Worm (Caenorhabditis elegans): Measurements from ENCODE around the gene acly-2.
A peak's percentile ranks its signal among the peaks of the same experiment; 100 is the strongest.
"Not testable (repeated sequence)": the region's sequence is repeated elsewhere in the genome, so short reads cannot be mapped to it uniquely, and the experiment has no call there.

acly-2 gene

DNA sequence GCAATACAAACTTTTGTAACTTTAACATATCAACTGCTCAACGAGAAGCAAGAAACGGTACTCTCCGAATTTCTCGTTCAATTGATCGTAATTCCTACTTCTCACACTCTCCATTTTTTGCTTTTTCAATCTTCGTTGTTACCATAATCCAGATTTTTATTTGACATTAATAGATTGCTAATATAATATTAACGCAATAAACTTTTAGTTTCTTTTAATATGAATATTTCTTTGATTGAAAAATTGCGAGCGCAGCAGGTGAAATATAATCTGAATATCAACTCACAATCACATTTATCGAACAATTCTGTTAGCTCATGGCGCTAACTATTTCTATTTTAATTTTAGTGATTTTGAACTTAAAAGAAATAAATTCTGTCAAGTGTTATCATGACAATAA lies 23.9 kb upstream of the acly-2 start, which contains the start of gene lurp-4:
Gene lurp-4, plus strand, starts transcription at position 301 of the 400 bp plus-strand sequence.
- TF ChIP-seq W03F9.2 (tag; optimal IDR thresholded peaks at IDR 0.05) (no peak), him-1 (tag; optimal IDR thresholded peaks at IDR 0.05) (no peak), dao-5 (tag; optimal IDR thresholded peaks at IDR 0.05) (no peak)

DNA sequence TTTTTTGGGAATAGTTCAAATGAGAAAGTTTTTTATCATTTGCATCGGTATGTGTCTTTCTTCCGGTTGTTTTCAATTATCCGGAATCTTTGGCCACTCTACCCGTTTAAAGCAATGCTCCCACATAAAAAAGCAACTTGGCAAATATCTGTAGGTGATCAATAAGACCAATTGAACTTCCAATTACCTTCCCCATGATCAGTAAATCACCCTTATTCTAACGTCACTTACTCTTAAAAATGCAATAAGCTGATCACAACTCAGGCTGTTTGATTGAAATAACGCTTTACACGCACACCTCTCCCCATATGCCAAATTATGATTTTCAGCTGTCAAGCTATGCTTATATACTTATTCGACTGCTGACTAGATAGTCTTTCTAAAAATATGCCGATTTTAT lies 20.6 kb upstream of the acly-2 start, which contains the start of gene C34B4.5:
Gene C34B4.5, plus strand, starts transcription at position 301 of the 400 bp plus-strand sequence.
- TF ChIP-seq him-1 (tag; optimal IDR thresholded peaks at IDR 0.05) = no peak

DNA sequence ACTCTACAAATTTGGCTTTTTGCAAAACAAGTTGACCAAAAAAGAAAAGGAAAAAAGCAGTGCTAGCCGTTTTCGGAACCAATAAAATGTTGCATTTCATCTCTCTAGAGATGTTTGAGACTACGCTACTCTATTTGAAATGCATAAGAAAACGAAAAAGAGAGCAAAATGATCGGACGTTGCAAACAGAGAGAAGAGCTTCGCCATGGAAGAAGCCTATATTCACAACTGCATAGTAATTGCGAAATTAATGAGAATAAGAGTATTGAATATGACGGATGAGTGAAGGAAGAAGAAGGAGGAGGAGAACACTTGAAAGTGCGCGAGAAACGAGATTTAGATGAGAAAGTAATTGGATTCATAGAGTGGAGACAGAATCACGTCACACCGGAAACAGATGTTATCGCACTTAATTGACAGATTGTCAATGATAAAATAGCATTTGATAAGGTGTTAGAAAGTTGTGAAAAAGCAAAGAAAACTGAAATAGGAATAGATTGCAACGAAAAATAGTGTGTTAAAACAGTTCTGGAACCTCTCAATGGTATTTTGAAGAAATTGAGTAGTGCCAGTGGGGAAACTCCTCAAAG lies 10.4 kb upstream of the acly-2 start:
- TF ChIP-seq W03F9.2 (tag; optimal IDR thresholded peaks at IDR 0.05) (no peak), dao-5 (tag; optimal IDR thresholded peaks at IDR 0.05) (no peak), him-1 (tag; optimal IDR thresholded peaks at IDR 0.05) (no peak)

DNA sequence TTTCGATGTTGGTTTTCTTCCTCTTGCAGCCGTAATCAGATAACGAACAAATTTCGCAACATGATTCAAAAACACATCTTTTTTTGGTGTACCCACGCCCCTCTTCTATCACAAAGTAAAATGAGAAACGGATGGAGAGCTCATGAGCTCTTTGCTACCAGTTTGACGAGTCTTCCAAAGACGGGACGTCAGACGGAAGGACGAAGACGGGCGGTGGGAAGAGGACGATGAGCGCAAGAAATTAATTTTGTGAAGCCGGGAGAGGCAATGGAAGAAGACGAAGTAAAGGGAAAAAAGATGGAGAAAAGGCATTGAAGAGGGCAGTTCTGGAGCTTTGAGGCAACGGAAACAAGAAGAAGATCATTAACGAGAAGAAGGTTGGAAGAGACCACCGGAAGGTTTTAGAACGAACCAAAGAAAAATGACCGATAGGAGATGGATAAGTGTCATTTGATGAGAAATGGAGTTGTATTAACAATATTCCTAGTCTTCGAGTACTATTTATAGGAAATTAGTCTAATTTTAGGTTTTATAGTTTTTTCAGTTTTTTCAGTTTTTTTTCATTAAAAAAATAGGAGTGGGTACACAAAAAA lies 4.6 kb upstream of the acly-2 start:
- TF ChIP-seq W03F9.2 (tag; optimal IDR thresholded peaks at IDR 0.05) = no peak

DNA sequence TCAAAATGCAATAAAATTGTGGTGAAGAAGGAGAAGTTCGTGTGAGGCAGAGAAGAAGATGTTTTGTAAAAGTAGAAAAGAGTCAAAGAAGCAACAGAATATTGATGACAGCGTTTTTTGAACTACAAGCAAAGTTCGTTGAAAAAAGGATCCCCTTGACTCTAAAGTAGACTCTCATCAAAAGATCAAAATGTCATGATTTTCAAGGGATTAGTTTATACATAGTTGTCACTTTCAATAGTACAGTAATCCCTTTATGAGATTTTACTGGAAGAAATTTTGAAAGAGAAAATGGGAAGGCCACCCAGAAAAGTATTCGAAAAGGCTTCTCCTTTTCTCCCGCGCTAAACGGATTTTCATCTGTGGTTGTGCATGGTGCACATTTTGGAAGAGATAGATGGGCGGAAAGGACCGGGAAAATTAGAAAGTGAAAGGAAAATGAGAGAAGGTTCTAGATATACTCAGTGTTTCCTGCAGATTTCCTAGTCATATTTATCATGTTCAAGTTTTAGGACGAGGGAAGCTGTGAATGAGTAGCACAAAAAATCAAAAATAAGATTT lies 3.3 kb upstream of the acly-2 start:
- TF ChIP-seq him-1 (tag; optimal IDR thresholded peaks at IDR 0.05) = no peak
- no peak for TF ChIP-seq dao-5 (tag; optimal IDR thresholded peaks at IDR 0.05)
- no peak for TF ChIP-seq W03F9.2 (tag; optimal IDR thresholded peaks at IDR 0.05)

DNA sequence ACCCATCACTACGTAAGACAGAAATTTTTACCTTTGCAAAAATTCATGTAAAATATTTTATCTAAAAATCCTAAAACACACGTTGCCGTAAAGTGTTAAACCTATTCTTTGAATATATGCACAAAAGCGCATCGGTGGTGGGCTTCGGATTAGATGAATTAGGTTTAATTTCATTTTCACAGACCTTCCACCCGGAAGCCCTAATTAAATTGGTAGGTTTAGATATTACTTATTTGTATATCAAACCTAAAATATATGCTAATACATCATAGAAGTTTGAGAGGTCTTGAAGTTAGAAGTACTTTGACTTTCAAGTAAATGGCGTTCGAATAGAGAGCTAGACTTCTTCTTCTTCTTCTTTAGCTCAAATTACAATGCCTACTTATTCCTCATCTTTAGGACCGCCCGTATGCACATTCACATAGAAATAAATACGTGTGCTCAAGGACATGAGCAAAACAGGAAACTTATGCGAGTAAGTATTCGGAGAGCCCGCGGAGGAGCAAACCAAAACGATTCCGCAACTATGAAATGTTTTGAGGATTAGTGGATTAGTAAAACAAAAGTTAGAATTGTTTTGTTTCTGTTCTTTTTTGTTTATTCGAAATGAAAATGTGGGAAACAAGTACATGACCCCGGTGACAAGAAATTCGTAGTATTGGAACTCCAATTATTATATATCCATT lies 1.6 kb upstream of the acly-2 start:
- no peak for TF ChIP-seq dao-5 (tag; optimal IDR thresholded peaks at IDR 0.05)
- no peak for TF ChIP-seq him-1 (tag; optimal IDR thresholded peaks at IDR 0.05)
- TF ChIP-seq W03F9.2 (tag; optimal IDR thresholded peaks at IDR 0.05) = no peak

DNA sequence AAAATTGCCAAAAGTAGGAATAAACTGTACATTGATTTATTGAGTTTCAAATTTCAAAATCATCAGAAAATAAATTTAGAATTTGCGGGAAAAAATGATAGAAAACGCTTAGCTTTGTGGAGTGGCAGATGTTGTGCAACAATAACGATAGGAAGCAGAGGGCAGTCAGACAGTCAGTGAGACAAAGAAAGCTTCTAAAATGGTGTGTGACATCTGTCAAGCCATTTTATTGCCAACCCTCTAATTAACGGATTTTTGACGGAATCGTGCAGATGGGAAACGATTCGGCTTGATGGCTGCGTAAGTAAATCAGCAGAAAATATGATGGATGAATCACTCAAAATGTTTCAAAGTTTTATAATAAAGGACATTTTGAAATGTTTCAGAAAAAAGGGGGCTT lies 3.8 kb downstream of the acly-2 start, which contains the start of gene max-1:
Gene max-1, minus strand, starts transcription at position 124 of the 400 bp plus-strand sequence.
- TF ChIP-seq dao-5 (tag; optimal IDR thresholded peaks at IDR 0.05) = no peak
- no peak for TF ChIP-seq him-1 (tag; optimal IDR thresholded peaks at IDR 0.05)
- no peak for TF ChIP-seq W03F9.2 (tag; optimal IDR thresholded peaks at IDR 0.05)

DNA sequence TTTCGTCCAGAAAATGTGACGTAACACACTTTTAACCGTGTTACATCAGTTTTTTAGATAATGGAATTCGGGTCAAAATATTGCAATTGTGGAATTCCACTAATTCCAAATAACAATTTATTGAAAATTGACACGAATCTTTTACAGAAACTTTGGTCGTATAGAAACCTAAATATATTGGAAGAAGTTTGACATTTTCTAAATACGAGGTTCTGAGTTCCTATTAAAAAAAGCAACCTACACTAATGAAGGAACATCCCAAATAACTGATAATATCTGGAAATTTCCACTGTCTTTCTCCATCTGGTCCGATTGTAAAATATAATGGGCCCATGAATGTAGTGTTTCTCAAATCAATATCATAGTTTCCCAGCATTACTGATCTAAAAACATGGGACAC lies 5.0 kb downstream of the acly-2 start:
- TF ChIP-seq dao-5 (tag; optimal IDR thresholded peaks at IDR 0.05) (no peak), him-1 (tag; optimal IDR thresholded peaks at IDR 0.05) (no peak), W03F9.2 (tag; optimal IDR thresholded peaks at IDR 0.05) (no peak)

DNA sequence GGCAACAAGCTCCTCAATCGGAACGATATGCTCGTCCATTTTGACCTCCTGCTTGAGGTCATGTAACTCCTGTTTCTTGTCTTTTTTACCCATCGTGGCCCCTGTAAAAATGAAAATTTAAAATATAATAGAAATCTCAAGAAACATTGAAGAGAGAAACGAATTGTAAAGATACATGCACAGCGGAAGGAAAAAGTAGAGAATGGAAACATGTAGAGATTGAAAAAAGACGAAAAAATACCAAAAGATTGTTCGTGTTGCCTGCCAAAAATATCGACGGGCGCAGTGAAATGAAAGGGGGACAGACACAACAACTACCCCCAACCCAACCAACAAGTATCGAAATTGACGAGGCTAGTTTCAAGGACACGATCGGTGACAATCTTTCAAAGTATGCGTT lies 13.6 kb downstream of the acly-2 start, which contains the start of gene eat-6:
Gene eat-6, minus strand, starts transcription at position 101 of the 400 bp plus-strand sequence.
- no peak for TF ChIP-seq W03F9.2 (tag; optimal IDR thresholded peaks at IDR 0.05)

DNA sequence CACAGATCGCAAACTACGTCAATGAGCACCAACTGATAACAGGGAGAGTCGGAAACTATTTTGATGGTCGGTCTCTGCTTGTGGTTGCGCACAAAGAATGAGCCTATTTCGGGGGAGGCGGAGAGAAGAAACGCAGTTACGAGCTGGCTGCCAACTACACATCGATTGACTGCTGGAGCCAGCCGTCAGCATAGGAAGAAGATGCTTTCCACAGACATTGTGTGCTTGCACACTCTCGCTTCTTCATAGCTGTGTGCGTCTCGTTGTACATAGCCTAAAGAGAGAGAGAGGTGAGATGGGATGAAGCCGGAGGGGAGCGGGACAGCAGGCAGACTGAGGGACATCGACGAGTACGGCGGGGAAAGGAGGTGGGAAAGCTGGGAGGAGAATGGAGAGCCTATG lies 14.2 kb downstream of the acly-2 start:
- peak; percentile 74 for TF ChIP-seq him-1 (tag; optimal IDR thresholded peaks at IDR 0.05)
- TF ChIP-seq W03F9.2 (tag; optimal IDR thresholded peaks at IDR 0.05) = peak; percentile 17
- TF ChIP-seq dao-5 (tag; optimal IDR thresholded peaks at IDR 0.05) = no peak

DNA sequence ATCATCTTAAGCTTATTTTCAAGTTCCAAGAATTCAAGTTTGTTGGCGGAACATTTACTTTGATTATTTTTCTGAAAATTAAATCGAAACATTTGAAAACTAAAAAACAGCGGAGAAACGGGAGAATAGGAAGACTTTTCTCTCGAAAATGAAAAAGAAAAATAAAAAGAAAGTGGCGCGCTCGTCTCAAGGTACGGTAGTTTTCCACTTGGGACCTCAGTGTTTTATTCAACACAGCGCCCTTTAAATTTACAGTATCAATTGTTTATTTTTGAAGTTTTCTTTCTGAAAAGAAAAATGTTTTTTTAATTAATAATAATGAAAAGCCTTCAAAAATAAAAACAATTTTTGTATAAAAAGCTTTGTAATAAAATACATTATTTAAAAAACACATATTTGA lies 15.2 kb downstream of the acly-2 start:
- peak; percentile 56 for TF ChIP-seq W03F9.2 (tag; optimal IDR thresholded peaks at IDR 0.05)
- TF ChIP-seq him-1 (tag; optimal IDR thresholded peaks at IDR 0.05) = no peak
- TF ChIP-seq dao-5 (tag; optimal IDR thresholded peaks at IDR 0.05) = no peak

DNA sequence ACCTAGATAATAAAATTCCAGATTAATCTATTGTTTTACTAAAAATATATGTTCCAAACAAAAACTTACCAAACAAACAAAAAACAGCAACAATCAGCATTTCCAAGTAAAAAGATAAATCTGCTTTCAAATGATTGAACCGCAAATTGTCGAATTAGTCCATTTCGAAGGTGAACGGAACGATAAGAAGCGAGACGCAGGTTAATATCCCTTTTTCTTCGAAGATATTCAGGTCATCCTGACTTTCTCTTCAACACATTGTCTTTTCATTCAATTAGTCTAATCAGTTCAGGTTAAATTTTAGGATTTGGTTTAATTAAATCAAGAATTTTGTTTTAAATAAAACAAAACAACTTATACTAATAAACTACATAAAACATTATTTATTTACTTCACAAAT lies 17.1 kb downstream of the acly-2 start, which contains the start of gene B0365.9:
Gene B0365.9, minus strand, starts transcription at position 186 of the 400 bp plus-strand sequence.
- TF ChIP-seq dao-5 (tag; optimal IDR thresholded peaks at IDR 0.05) (no peak), W03F9.2 (tag; optimal IDR thresholded peaks at IDR 0.05) (no peak), him-1 (tag; optimal IDR thresholded peaks at IDR 0.05) (no peak)

DNA sequence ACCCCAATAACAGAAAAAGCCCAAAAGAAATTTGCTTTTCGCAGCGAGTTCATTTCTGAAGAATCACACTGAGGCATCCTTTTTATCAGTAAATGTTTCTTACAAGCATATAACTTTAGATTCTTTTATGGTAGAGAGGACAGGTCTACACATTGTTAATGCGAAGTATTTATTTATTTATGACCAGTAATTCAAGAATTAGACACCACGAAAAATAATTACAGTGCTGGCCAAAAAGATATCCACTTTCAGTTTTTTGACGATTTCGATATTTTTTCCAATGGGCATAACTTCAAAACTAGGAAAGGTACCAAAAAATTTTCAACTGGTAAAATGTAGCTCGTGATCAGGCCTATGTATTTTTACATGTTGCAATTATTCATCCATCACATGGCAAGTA lies 18.5 kb downstream of the acly-2 start, which contains the start of gene clec-225:
Gene clec-225, minus strand, starts transcription at position 101 of the 400 bp plus-strand sequence.
- TF ChIP-seq him-1, W03F9.2, dao-5 (tag; optimal IDR thresholded peaks at IDR 0.05): not testable (repeated sequence)

DNA sequence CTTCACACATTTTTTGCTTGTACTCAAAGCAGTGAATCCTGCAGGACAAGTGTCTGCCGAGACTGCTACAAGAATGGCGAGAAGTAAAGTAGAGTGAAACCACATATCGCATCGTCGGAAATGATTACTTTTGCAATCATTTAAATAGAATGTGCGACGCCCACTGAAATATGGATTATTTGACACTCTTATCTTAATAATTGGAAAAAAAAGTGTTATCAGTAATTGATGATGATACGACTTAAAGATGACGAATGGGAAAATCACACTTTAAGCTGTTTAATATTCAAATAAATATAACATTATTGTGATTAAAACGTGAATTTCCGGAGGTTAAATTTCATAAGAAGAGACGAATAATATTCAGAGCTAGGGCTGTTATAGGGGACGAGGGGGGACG lies 21.7 kb downstream of the acly-2 start, which contains the start of gene clec-41:
Gene clec-41, minus strand, starts transcription at position 147 of the 400 bp plus-strand sequence.
- TF ChIP-seq him-1 (tag; optimal IDR thresholded peaks at IDR 0.05) = no peak
- no peak for TF ChIP-seq W03F9.2 (tag; optimal IDR thresholded peaks at IDR 0.05)
- TF ChIP-seq dao-5 (tag; optimal IDR thresholded peaks at IDR 0.05) = no peak
